Fruit fly (Drosophila melanogaster): Measurements from ENCODE around the gene Pex12.

The Pex12 gene

dm6 chr2L:857897-858517 is 42.2 kb downstream of the Pex12 start (continued):
- TF ChIP-seq nerfin-1 (tag; optimal IDR thresholded peaks at IDR 0.05) = peak; percentile 16
- peak; percentile 65 for TF ChIP-seq lab (GFP tag; optimal IDR thresholded peaks at IDR 0.05)
- peak; percentile 57 for TF ChIP-seq chn (GFP tag; optimal IDR thresholded peaks at IDR 0.05)
- TF ChIP-seq CG10366 (GFP tag; IDR thresholded peaks at IDR 0.05) = peak; percentile 64
- peak; percentile 38 for TF ChIP-seq crc (GFP tag; optimal IDR thresholded peaks at IDR 0.05)
- TF ChIP-seq Hr51 (GFP tag; optimal IDR thresholded peaks at IDR 0.05) = peak in 1 of 2 experiments; percentile 55
- TF ChIP-seq E2f1 (GFP tag; IDR thresholded peaks at IDR 0.05) = peak; percentile 64
- TF ChIP-seq gcm (GFP tag; optimal IDR thresholded peaks at IDR 0.05) = peak; percentile 29
- no peak for TF ChIP-seq gce (GFP tag; IDR thresholded peaks at IDR 0.05)
- no peak for TF ChIP-seq Fer2 (tag; optimal IDR thresholded peaks at IDR 0.05)
- TF ChIP-seq CG4424 (GFP tag; optimal IDR thresholded peaks at IDR 0.05) = peak; percentile 32
- TF ChIP-seq Oaz (GFP tag; IDR thresholded peaks at IDR 0.05) = peak; percentile 42; the same call in 1 of the 2 replicates
- TF ChIP-seq mam (GFP tag; optimal IDR thresholded peaks at IDR 0.05) = peak; percentile 57
- no peak for TF ChIP-seq CG30020 (tag; optimal IDR thresholded peaks at IDR 0.05)
- TF ChIP-seq Ssrp (tag; optimal IDR thresholded peaks at IDR 0.05) = peak; percentile 37
- TF ChIP-seq CG11695 (GFP tag; IDR thresholded peaks at IDR 0.05) = peak; percentile 68; the same call in 2 of the 3 replicates
- no peak for TF ChIP-seq CG15696 (tag; optimal IDR thresholded peaks at IDR 0.05)
- TF ChIP-seq Hmr (GFP tag; optimal IDR thresholded peaks at IDR 0.05) = peak; percentile 56
- TF ChIP-seq Antp (GFP tag; optimal IDR thresholded peaks at IDR 0.05) = peak; percentile 43
- TF ChIP-seq CG2875 (GFP tag; optimal IDR thresholded peaks at IDR 0.05) = peak; percentile 25
- peak; percentile 68 for TF ChIP-seq CG11504 (tag; optimal IDR thresholded peaks at IDR 0.05)
- peak; percentile 31 for TF ChIP-seq Chrac-16 (GFP tag; optimal IDR thresholded peaks at IDR 0.05)
- peak; percentile 55 for TF ChIP-seq CG2678 (tag; optimal IDR thresholded peaks at IDR 0.05)
- peak; percentile 47; the same call in 1 of the 2 replicates for TF ChIP-seq Rx (GFP tag; IDR thresholded peaks at IDR 0.05)
- TF ChIP-seq sug (tag; optimal IDR thresholded peaks at IDR 0.05) = peak; percentile 82
- peak; percentile 70 for TF ChIP-seq CG17328 (GFP tag; IDR thresholded peaks at IDR 0.05)
- 0 out of 3 replicates have a peak, but pooled peaks have one; percentile 30 for TF ChIP-seq CG2889 (GFP tag; IDR thresholded peaks at IDR 0.05)
- TF ChIP-seq CG10979 (tag; optimal IDR thresholded peaks at IDR 0.05) = peak; percentile 58
- TF ChIP-seq CG7786 (GFP tag; optimal IDR thresholded peaks at IDR 0.05) = peak; percentile 35
- TF ChIP-seq luna (GFP tag; optimal IDR thresholded peaks at IDR 0.05) = no peak
- TF ChIP-seq CG32772 (GFP tag; IDR thresholded peaks at IDR 0.05) = peak; percentile 51; the same call in 1 of the 2 replicates
- peak; percentile 80 for TF ChIP-seq Med (GFP tag)
- TF ChIP-seq CG31441 (GFP tag; IDR thresholded peaks at IDR 0.05) = peak; percentile 38; the same call in 1 of the 2 replicates
- TF ChIP-seq Blimp-1 (GFP tag; optimal IDR thresholded peaks at IDR 0.05) = peak; percentile 55
- TF ChIP-seq CG16863 (GFP tag; optimal IDR thresholded peaks at IDR 0.05) = peak; percentile 43
- TF ChIP-seq Optix (GFP tag; IDR thresholded peaks at IDR 0.05) = peak; percentile 53; the same call in 2 of the 3 replicates
- TF ChIP-seq CG10462 (GFP tag; optimal IDR thresholded peaks at IDR 0.05) = peak; percentile 31
- 0 out of 2 replicates have a peak, but pooled peaks have one; percentile 22 for TF ChIP-seq Nf-YA (GFP tag; IDR thresholded peaks at IDR 0.05)
- peak; percentile 86 for TF ChIP-seq row (GFP tag; IDR thresholded peaks at IDR 0.05)
- TF ChIP-seq caup (GFP tag; optimal IDR thresholded peaks at IDR 0.05; ENCODE audit: severe bottlenecking) = peak; percentile 37
- TF ChIP-seq CG3065 (GFP tag; optimal IDR thresholded peaks at IDR 0.05) = no peak
- TF ChIP-seq CG12391 (tag; optimal IDR thresholded peaks at IDR 0.05) = peak; percentile 74
- peak; percentile 41 for TF ChIP-seq CG6813 (GFP tag; optimal IDR thresholded peaks at IDR 0.05)
- no peak for TF ChIP-seq D (optimal IDR thresholded peaks at IDR 0.05)
- peak; percentile 41 for TF ChIP-seq D (GFP tag; optimal IDR thresholded peaks at IDR 0.05)
- peak; percentile 53 for TF ChIP-seq CG13424 (tag; optimal IDR thresholded peaks at IDR 0.05)
- TF ChIP-seq ci (GFP tag; IDR thresholded peaks at IDR 0.05) = peak; percentile 93
- TF ChIP-seq gem (tag; optimal IDR thresholded peaks at IDR 0.05) = peak; percentile 76
- no peak for TF ChIP-seq CG12744 (GFP tag; optimal IDR thresholded peaks at IDR 0.05)
